Worm (Caenorhabditis elegans): ENCODE data around the gene cdh-9.

- TF ChIP-seq ztf-23 (GFP tag; IDR thresholded peaks at IDR 0.05) (no peak), ztf-29 (GFP tag; IDR thresholded peaks at IDR 0.05) (no peak), T22C8.4 (GFP tag; IDR thresholded peaks at IDR 0.05) (no peak), tab-1 (GFP tag; IDR thresholded peaks at IDR 0.05) (no peak), cog-1 (tag; optimal IDR thresholded peaks at IDR 0.05) (no peak), flt-1 (GFP tag; IDR thresholded peaks at IDR 0.05) (no peak), med-1 (GFP tag; optimal IDR thresholded peaks at IDR 0.05; ENCODE audit: insufficient read depth) (no peak), klf-2 (GFP tag; conservative IDR thresholded peaks at IDR 0.05) (no peak)
These were observed 34.7 kb downstream of the cdh-9 start for ce11 chrX:16629773-16630172.
